Fruit fly (Drosophila melanogaster) whole organism, embryonic: ENCODE data around the gene papi.

Experiments
- Ada2b ChIP-seq: fragments of 200-800 bp; sonication (Bioruptor generic); IDR thresholded peaks from 2 replicates; pipeline ENCODE4 v1.3.6; 2022; ENCODE audit warnings: missing biosample characterization, missing genetic modification characterization
- CG10267 ChIP-seq: fragments of 200-800 bp; sonication (Bioruptor generic); optimal IDR thresholded peaks from 2 replicates; lab custom pipeline; 2018; ENCODE audit warnings: missing biosample characterization, mild to moderate bottlenecking, missing genetic modification characterization, moderate library complexity
- CG11247 ChIP-seq: fragments of 200-800 bp; sonication (Bioruptor generic); IDR thresholded peaks from 2 replicates; pipeline ENCODE4 v1.3.6; 2022; ENCODE audit warnings: missing biosample characterization, missing genetic modification characterization
- CG12104 ChIP-seq: fragments of 200-800 bp; sonication (Bioruptor generic); optimal IDR thresholded peaks from 3 replicates; lab custom pipeline; 2016; ENCODE audit warnings: missing biosample characterization, missing genetic modification characterization
- CG13287 ChIP-seq: fragments of 200-800 bp; sonication (Bioruptor generic); IDR thresholded peaks from 2 replicates; pipeline ENCODE4 v1.3.6; 2022; ENCODE audit warnings: missing biosample characterization, missing genetic modification characterization; ENCODE audit not compliant: partially characterized antibody
- CG14014 ChIP-seq: fragments of 200-800 bp; sonication (Bioruptor generic); IDR thresholded peaks from 2 replicates; pipeline ENCODE4 v1.3.6; 2022; ENCODE audit warnings: missing biosample characterization, missing genetic modification characterization
- CG14441 ChIP-seq: fragments of 200-800 bp; sonication (Bioruptor generic); IDR thresholded peaks from 2 replicates; pipeline ENCODE4 v1.3.6; 2022; ENCODE audit warnings: missing biosample characterization, missing genetic modification characterization
- CG15269 ChIP-seq: fragments of 200-800 bp; sonication (Bioruptor generic); optimal IDR thresholded peaks from 2 replicates; lab custom pipeline; 2018; ENCODE audit warnings: missing biosample characterization, mild to moderate bottlenecking, missing genetic modification characterization, moderate library complexity
- CG15479 ChIP-seq: fragments of 200-800 bp; sonication (Bioruptor generic); optimal IDR thresholded peaks from 3 replicates; lab custom pipeline; 2019; ENCODE audit warnings: missing biosample characterization, mild to moderate bottlenecking, missing genetic modification characterization, moderate library complexity
- CG15601 ChIP-seq: fragments of 200-800 bp; sonication (Bioruptor generic); optimal IDR thresholded peaks from 3 replicates; lab custom pipeline; 2019; ENCODE audit warnings: missing biosample characterization, mild to moderate bottlenecking, missing genetic modification characterization, moderate library complexity
- CG16779 ChIP-seq: fragments of 200-800 bp; sonication (Bioruptor generic); IDR thresholded peaks from 2 replicates; pipeline ENCODE4 v1.3.6; 2022; ENCODE audit warnings: missing biosample characterization, missing genetic modification characterization
- CG17568 ChIP-seq: fragments of 200-800 bp; sonication (Bioruptor generic); optimal IDR thresholded peaks from 2 replicates; lab custom pipeline; 2018; ENCODE audit warnings: missing biosample characterization, mild to moderate bottlenecking, missing genetic modification characterization, moderate library complexity
- CG18262 ChIP-seq: fragments of 200-800 bp; optimal IDR thresholded peaks from 3 replicates; lab custom pipeline; 2019; ENCODE audit warnings: missing biosample characterization, mild to moderate bottlenecking, missing genetic modification characterization, moderate library complexity
- CG2129 ChIP-seq: fragments of 200-800 bp; sonication (Bioruptor generic); IDR thresholded peaks from 2 replicates; pipeline ENCODE4 v1.3.6; 2022; ENCODE audit warnings: missing biosample characterization, missing genetic modification characterization; ENCODE audit not compliant: partially characterized antibody
- CG2712 ChIP-seq: fragments of 200-800 bp; optimal IDR thresholded peaks from 3 replicates; lab custom pipeline; 2019; ENCODE audit warnings: missing biosample characterization, mild to moderate bottlenecking, missing genetic modification characterization, moderate library complexity
- CG3726 ChIP-seq: fragments of 200-800 bp; sonication (Bioruptor generic); IDR thresholded peaks from 3 replicates; pipeline ENCODE4, ENCODE4 v1.3.6; 2022; ENCODE audit warnings: missing biosample characterization, missing genetic modification characterization
- CG42726 ChIP-seq: fragments of 200-800 bp; sonication (Bioruptor generic); IDR thresholded peaks from 2 replicates; pipeline ENCODE4 v1.3.6; 2022; ENCODE audit warnings: missing biosample characterization, missing genetic modification characterization; ENCODE audit not compliant: partially characterized antibody
- CG43689 ChIP-seq: fragments of 200-800 bp; sonication (Bioruptor generic); IDR thresholded peaks from 2 replicates; pipeline ENCODE4 v1.3.6; 2022; ENCODE audit warnings: missing biosample characterization, missing genetic modification characterization
- CG6854 ChIP-seq: fragments of 200-800 bp; sonication (Bioruptor generic); optimal IDR thresholded peaks from 3 replicates; lab custom pipeline; 2017; ENCODE audit warnings: missing biosample characterization, mild to moderate bottlenecking, missing genetic modification characterization
- CG7372 ChIP-seq: fragments of 200-800 bp; sonication (Bioruptor generic); IDR thresholded peaks from 2 replicates; pipeline ENCODE4 v1.3.6; 2022; ENCODE audit warnings: missing biosample characterization, missing genetic modification characterization
- CG7786 ChIP-seq: fragments of 200-800 bp; sonication (Bioruptor generic); optimal IDR thresholded peaks from 2 replicates; lab custom pipeline; 2016; ENCODE audit warnings: missing biosample characterization, missing genetic modification characterization
- CG7987 ChIP-seq: fragments of 200-800 bp; sonication (Bioruptor generic); optimal IDR thresholded peaks from 2 replicates; lab custom pipeline; 2018; ENCODE audit warnings: missing biosample characterization, mild to moderate bottlenecking, missing genetic modification characterization, moderate library complexity
- CG9727 ChIP-seq: fragments of 200-800 bp; sonication (Bioruptor generic); optimal IDR thresholded peaks from 3 replicates; lab custom pipeline; 2017; ENCODE audit warnings: missing biosample characterization, mild to moderate bottlenecking, missing genetic modification characterization
- D19A ChIP-seq: fragments of 200-800 bp; optimal IDR thresholded peaks from 3 replicates; lab custom pipeline; 2019; ENCODE audit warnings: missing biosample characterization, mild to moderate bottlenecking, missing genetic modification characterization, moderate library complexity
- Dad ChIP-seq: fragments of 200-800 bp; sonication (Bioruptor generic); optimal IDR thresholded peaks from 3 replicates; lab custom pipeline; 2016; ENCODE audit warnings: missing biosample characterization, missing genetic modification characterization
- Drgx ChIP-seq: fragments of 200-800 bp; sonication (Bioruptor generic); IDR thresholded peaks from 2 replicates; pipeline ENCODE4 v1.3.6; 2022; ENCODE audit warnings: missing biosample characterization, missing genetic modification characterization
- HLH4C ChIP-seq: fragments of 200-800 bp; sonication (Bioruptor generic); IDR thresholded peaks from 3 replicates; pipeline ENCODE4 v1.3.6; 2022; ENCODE audit warnings: missing biosample characterization, missing genetic modification characterization; ENCODE audit not compliant: partially characterized antibody
- Nf-YA ChIP-seq: fragments of 200-800 bp; sonication (Bioruptor generic); IDR thresholded peaks from 2 replicates; pipeline ENCODE4 v1.3.6; 2022; ENCODE audit warnings: missing biosample characterization, missing genetic modification characterization
- Optix ChIP-seq: fragments of 200-800 bp; sonication (Bioruptor generic); IDR thresholded peaks from 3 replicates; pipeline ENCODE4 v1.3.6; 2022; ENCODE audit warnings: missing biosample characterization, missing genetic modification characterization
- PHDP ChIP-seq: fragments of 200-800 bp; sonication (Bioruptor generic); optimal IDR thresholded peaks from 3 replicates; lab custom pipeline; 2018; ENCODE audit warnings: missing biosample characterization, mild to moderate bottlenecking, missing genetic modification characterization, moderate library complexity
- Side ChIP-seq: fragments of 200-800 bp; sonication (Bioruptor generic); optimal IDR thresholded peaks from 2 replicates; lab custom pipeline; 2016; ENCODE audit warnings: missing biosample characterization, missing genetic modification characterization
- Sox100B ChIP-seq: fragments of 200-800 bp; sonication (Bioruptor generic); optimal IDR thresholded peaks from 3 replicates; lab custom pipeline; 2018; ENCODE audit warnings: missing biosample characterization, mild to moderate bottlenecking, missing genetic modification characterization
- Xrp1 ChIP-seq: fragments of 200-800 bp; sonication (Bioruptor generic); IDR thresholded peaks from 2 replicates; pipeline ENCODE4 v1.3.6; 2022; ENCODE audit warnings: missing biosample characterization, missing genetic modification characterization
- corto ChIP-seq: fragments of 200-800 bp; sonication (Bioruptor generic); optimal IDR thresholded peaks from 2 replicates; lab custom pipeline; 2016; ENCODE audit warnings: missing biosample characterization, mild to moderate bottlenecking, missing genetic modification characterization, moderate library complexity
- dm ChIP-seq: fragments of 200-800 bp; sonication (Bioruptor generic); optimal IDR thresholded peaks from 3 replicates; lab custom pipeline; 2016; ENCODE audit warnings: missing biosample characterization, missing genetic modification characterization
- dysf ChIP-seq: fragments of 200-800 bp; sonication (Bioruptor generic); IDR thresholded peaks from 3 replicates; pipeline ENCODE4 v1.3.6; 2022; ENCODE audit warnings: missing biosample characterization, missing genetic modification characterization
- ems ChIP-seq: fragments of 200-800 bp; sonication (Bioruptor generic); optimal IDR thresholded peaks from 3 replicates; lab custom pipeline; 2016; ENCODE audit warnings: missing biosample characterization, missing genetic modification characterization
- exex ChIP-seq: fragments of 200-800 bp; sonication (Bioruptor generic); optimal IDR thresholded peaks from 4 replicates; lab custom pipeline; 2018; ENCODE audit warnings: missing biosample characterization, mild to moderate bottlenecking, missing genetic modification characterization, moderate library complexity
- fd102C ChIP-seq: fragments of 200-800 bp; sonication (Bioruptor generic); optimal IDR thresholded peaks from 2 replicates; lab custom pipeline; 2018; ENCODE audit warnings: missing biosample characterization, mild to moderate bottlenecking, missing genetic modification characterization, moderate library complexity
- gsb-n ChIP-seq: fragments of 200-800 bp; sonication (Bioruptor generic); optimal IDR thresholded peaks from 3 replicates; lab custom pipeline; 2018; ENCODE audit warnings: missing biosample characterization, mild to moderate bottlenecking, missing genetic modification characterization
- ken ChIP-seq: fragments of 200-800 bp; sonication (Bioruptor generic); IDR thresholded peaks from 3 replicates; pipeline ENCODE4 v1.3.6; 2022; ENCODE audit warnings: missing biosample characterization, missing genetic modification characterization
- nau ChIP-seq: fragments of 200-800 bp; sonication (Bioruptor generic); optimal IDR thresholded peaks from 3 replicates; lab custom pipeline; 2017; ENCODE audit warnings: missing biosample characterization, mild to moderate bottlenecking, missing genetic modification characterization, missing genetic modification reagents
- pros ChIP-seq: fragments of 200-800 bp; sonication (Bioruptor generic); optimal IDR thresholded peaks from 3 replicates; lab custom pipeline; 2019; ENCODE audit warnings: missing biosample characterization, mild to moderate bottlenecking, missing genetic modification characterization, moderate library complexity
- pum ChIP-seq: fragments of 200-800 bp; sonication (Bioruptor generic); optimal IDR thresholded peaks from 2 replicates; lab custom pipeline; 2016; ENCODE audit warnings: missing biosample characterization, missing genetic modification characterization
- ranshi ChIP-seq: fragments of 200-800 bp; sonication (Bioruptor generic); IDR thresholded peaks from 2 replicates; pipeline ENCODE4 v1.3.6; 2022; ENCODE audit warnings: missing biosample characterization, missing genetic modification characterization
- schlank ChIP-seq: fragments of 200-800 bp; sonication (Bioruptor generic); optimal IDR thresholded peaks from 2 replicates; lab custom pipeline; 2018; ENCODE audit warnings: missing biosample characterization, mild to moderate bottlenecking, missing genetic modification characterization
- seq ChIP-seq: fragments of 200-800 bp; sonication (Bioruptor generic); IDR thresholded peaks from 2 replicates; pipeline ENCODE4 v1.3.6; 2022; ENCODE audit warnings: missing biosample characterization, missing genetic modification characterization
- stc ChIP-seq: fragments of 200-800 bp; sonication (Bioruptor generic); IDR thresholded peaks from 2 replicates; pipeline ENCODE4 v1.3.6; 2022; ENCODE audit warnings: missing biosample characterization, missing genetic modification characterization
- tll ChIP-seq, 2 experiments: fragments of 200-800 bp in 1 of 2; fragments of >200 bp in 1 of 2; sonication (Bioruptor generic) in 1 of 2; optimal IDR thresholded peaks; 2 replicates each; lab custom pipeline; 2017 to 2019; ENCODE audit warnings: missing biosample characterization in 2 of 2, missing genetic modification characterization in 2 of 2, mild to moderate bottlenecking in 1 of 2, moderate library complexity in 1 of 2
- zfh2 ChIP-seq: fragments of 200-800 bp; sonication (Bioruptor generic); optimal IDR thresholded peaks from 2 replicates; lab custom pipeline; 2016; ENCODE audit warnings: missing biosample characterization, missing genetic modification characterization

The papi gene

DNA sequence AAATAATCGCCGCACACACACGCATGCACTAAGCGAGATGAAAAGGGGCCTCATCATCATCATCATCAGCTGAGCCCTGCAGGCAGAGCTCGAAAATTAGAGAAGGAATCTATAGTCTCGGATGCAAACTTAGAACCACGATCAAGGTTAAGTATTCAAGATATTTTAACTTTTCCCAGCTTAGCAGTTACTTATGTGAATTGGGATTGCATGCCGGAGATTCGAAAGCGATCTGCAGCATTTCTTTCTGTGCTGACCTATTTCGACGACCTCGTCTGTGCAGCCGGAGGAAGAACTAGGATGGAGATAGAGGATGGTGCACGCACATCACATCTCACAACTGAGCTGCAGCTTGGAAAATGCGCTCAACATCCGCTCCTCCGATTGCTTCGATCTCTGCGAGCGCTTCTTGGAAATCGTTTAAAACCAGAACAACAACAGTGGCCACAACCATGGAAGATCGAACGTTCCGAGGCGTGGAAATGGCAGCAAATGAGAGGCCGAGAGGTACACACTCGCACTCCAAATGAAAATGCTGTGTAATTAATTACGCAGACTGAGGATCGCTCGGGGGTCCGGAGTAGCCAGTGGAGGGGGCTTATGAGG lies 37.7 kb upstream of the papi start (continued):
- TF ChIP-seq CG6854, result no peak
- peak; percentile 89 for TF ChIP-seq CG2712 (tag; lab: Kevin White, UChicago)
- TF ChIP-seq CG43689, result no peak
- TF ChIP-seq Side (GFP tag; lab: Kevin White, UChicago), result peak; percentile 73
- TF ChIP-seq schlank, result no peak
- no peak for TF ChIP-seq CG7987 (GFP tag; lab: Kevin White, UChicago)
- no peak for TF ChIP-seq pros (GFP tag; lab: Kevin White, UChicago)
- TF ChIP-seq Drgx (GFP tag; lab: Robert Waterston, UW), result peak; percentile 62
- peak; percentile 71; the same call in 1 of the 2 replicates for TF ChIP-seq ranshi (GFP tag; lab: Robert Waterston, UW)
- peak; percentile 70 for TF ChIP-seq D19A (tag; lab: Kevin White, UChicago)
- TF ChIP-seq ken, result 0 out of 3 replicates have a peak, but pooled peaks have one; percentile 36
- TF ChIP-seq stc (GFP tag; lab: Robert Waterston, UW), result no peak
- TF ChIP-seq CG42726 (GFP tag; lab: Robert Waterston, UW), result no peak
- TF ChIP-seq exex (tag; lab: Kevin White, UChicago), result no peak
- TF ChIP-seq CG15269 (tag; lab: Kevin White, UChicago), result no peak
- TF ChIP-seq gsb-n (tag; lab: Kevin White, UChicago), result peak; percentile 78
- TF ChIP-seq CG12104 (GFP tag; lab: Kevin White, UChicago), result no peak
- TF ChIP-seq Optix (GFP tag; lab: Robert Waterston, UW), result peak; percentile 72; the same call in 2 of the 3 replicates
- no peak; the same call in 2 of the 3 replicates for TF ChIP-seq dysf (GFP tag; lab: Robert Waterston, UW)
- no peak for TF ChIP-seq CG11247 (GFP tag; lab: Robert Waterston, UW)
- TF ChIP-seq zfh2 (GFP tag; lab: Kevin White, UChicago), result no peak
- TF ChIP-seq corto (GFP tag; lab: Kevin White, UChicago), result no peak
- no peak for TF ChIP-seq CG7372 (GFP tag; lab: Robert Waterston, UW)
- TF ChIP-seq CG14014 (GFP tag; lab: Robert Waterston, UW), result no peak
- TF ChIP-seq CG7786, result peak; percentile 73
- 0 out of 2 replicates have a peak, but pooled peaks have one; percentile 26 for TF ChIP-seq Nf-YA
- peak; percentile 63 for TF ChIP-seq pum (GFP tag; lab: Kevin White, UChicago)
- no peak for TF ChIP-seq CG14441 (GFP tag; lab: Robert Waterston, UW)
- no peak for TF ChIP-seq Sox100B (GFP tag; lab: Kevin White, UChicago)
- peak; percentile 40 for TF ChIP-seq CG17568
- TF ChIP-seq Ada2b (GFP tag; lab: Robert Waterston, UW), result peak; percentile 18; the same call in 1 of the 2 replicates
- no peak for TF ChIP-seq HLH4C (GFP tag; lab: Robert Waterston, UW)
- TF ChIP-seq CG15601 (tag; lab: Kevin White, UChicago), result peak; percentile 56
- TF ChIP-seq CG2129 (GFP tag; lab: Robert Waterston, UW), result no peak
- peak; percentile 56; the same call in 2 of the 3 replicates for TF ChIP-seq CG3726 (GFP tag; lab: Robert Waterston, UW)
- TF ChIP-seq CG18262 (tag; lab: Kevin White, UChicago), result peak; percentile 88
- TF ChIP-seq Xrp1 (GFP tag; lab: Robert Waterston, UW), result peak; percentile 93
- no peak for TF ChIP-seq CG15479 (GFP tag; lab: Kevin White, UChicago)
- TF ChIP-seq Dad, result peak; percentile 21
- no peak for TF ChIP-seq tll (GFP tag; optimal IDR thresholded peaks at IDR 0.05; lab: Kevin White, UChicago)
- peak; percentile 19 for TF ChIP-seq dm (GFP tag; lab: Kevin White, UChicago)
- TF ChIP-seq CG16779 (GFP tag; lab: Robert Waterston, UW), result no peak
- TF ChIP-seq nau (GFP tag; lab: Kevin White, UChicago), result no peak
- TF ChIP-seq CG13287 (GFP tag; lab: Robert Waterston, UW), result no peak
- no peak for TF ChIP-seq seq (GFP tag; lab: Robert Waterston, UW)
- TF ChIP-seq ems, result no peak
- no peak for TF ChIP-seq PHDP (tag; lab: Kevin White, UChicago)
- TF ChIP-seq fd102C, result peak; percentile 82
- TF ChIP-seq CG10267, result peak; percentile 83
- peak; percentile 92 for TF ChIP-seq CG9727 (GFP tag; lab: Kevin White, UChicago)
